Fruit fly (Drosophila melanogaster): Measurements from ENCODE around the gene CG31219.

CG31219 gene

DNA sequence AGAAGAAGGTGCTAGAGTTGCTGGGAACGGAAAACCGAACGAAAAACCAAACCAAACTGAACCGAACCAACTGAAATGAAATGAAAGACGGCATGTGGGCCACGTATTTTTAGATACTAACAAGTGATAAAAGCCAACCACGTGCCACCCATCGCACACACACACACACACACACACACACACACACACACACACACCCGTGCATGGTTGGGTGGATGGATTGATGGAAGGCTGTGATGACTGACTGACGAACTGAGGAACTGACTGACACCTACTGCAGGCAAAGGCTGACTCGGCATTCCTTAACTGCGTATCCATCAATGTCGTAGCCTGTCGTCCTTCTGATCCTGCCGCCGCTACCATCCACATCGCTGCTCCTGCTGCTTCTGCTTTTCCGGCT, 31.6 kb downstream of the CG31219 start:
- TF ChIP-seq CG32121 (GFP tag; IDR thresholded peaks at IDR 0.05), result no peak
- no peak for TF ChIP-seq fd96Ca (GFP tag; IDR thresholded peaks at IDR 0.05)
- no peak for TF ChIP-seq Pif1A (GFP tag; optimal IDR thresholded peaks at IDR 0.05)
- TF ChIP-seq CG13204 (GFP tag; optimal IDR thresholded peaks at IDR 0.05), result no peak
- no peak for TF ChIP-seq rn (GFP tag; IDR thresholded peaks at IDR 0.05)
- TF ChIP-seq Ets98B (GFP tag; IDR thresholded peaks at IDR 0.05), result no peak
- TF ChIP-seq CG8159 (tag; optimal IDR thresholded peaks at IDR 0.05), result no peak
- no peak for TF ChIP-seq Snoo (tag; optimal IDR thresholded peaks at IDR 0.05)
- no peak for TF ChIP-seq CG14655 (GFP tag; optimal IDR thresholded peaks at IDR 0.05)
- TF ChIP-seq CG15710 (tag; optimal IDR thresholded peaks at IDR 0.05), result no peak
- no peak for TF ChIP-seq CG8301 (tag; optimal IDR thresholded peaks at IDR 0.05)
- no peak for TF ChIP-seq D1 (tag; optimal IDR thresholded peaks at IDR 0.05)
- no peak for TF ChIP-seq CG34367 (tag; optimal IDR thresholded peaks at IDR 0.05)
- no peak for TF ChIP-seq EcR (GFP tag; optimal IDR thresholded peaks at IDR 0.05)
- no peak for TF ChIP-seq CG17806 (tag; optimal IDR thresholded peaks at IDR 0.05)
